Worm (Caenorhabditis elegans) whole organism, midembryonic: ENCODE results near the gene srx-39.

Experiments
- T22C8.4 ChIP-seq: fragments of 200-800 bp; sonication (Bioruptor generic); IDR thresholded peaks from 2 replicates; pipeline ENCODE4 v1.3.6; 2022; ENCODE audit warnings: missing genetic modification characterization, missing compliant biosample characterization
- flt-1 ChIP-seq: fragments of 200-800 bp; sonication (Bioruptor generic); IDR thresholded peaks from 2 replicates; pipeline ENCODE4 v1.3.6; 2022; ENCODE audit warnings: missing genetic modification characterization, missing compliant biosample characterization
- klf-2 ChIP-seq: fragments of 200-800 bp; sonication (Bioruptor generic); conservative IDR thresholded peaks from 2 replicates; pipeline ENCODE4 v1.3.6; 2022; ENCODE audit warnings: missing genetic modification reagents, missing genetic modification characterization, missing compliant biosample characterization
- med-1 ChIP-seq: sonication (generic microtip); optimal IDR thresholded peaks from 2 replicates; lab custom pipeline; 2017; ENCODE audit warnings: missing genetic modification characterization, mild to moderate bottlenecking, missing compliant biosample characterization, antibody characterized with exemption, missing genetic modification reagents; ENCODE audit not compliant: insufficient read depth
- ref-1 ChIP-seq: fragments of 200-800 bp; sonication (Bioruptor generic); conservative IDR thresholded peaks from 2 replicates; pipeline ENCODE4 v1.3.6; 2022; ENCODE audit warnings: missing genetic modification reagents, missing genetic modification characterization, missing compliant biosample characterization
- tab-1 ChIP-seq: fragments of 200-800 bp; sonication (Bioruptor generic); IDR thresholded peaks from 2 replicates; pipeline ENCODE4 v1.3.6; 2022; ENCODE audit warnings: missing genetic modification characterization, missing compliant biosample characterization
- ztf-23 ChIP-seq: fragments of 200-800 bp; sonication (Bioruptor generic); IDR thresholded peaks from 2 replicates; pipeline ENCODE4 v1.3.6; 2022; ENCODE audit warnings: missing genetic modification reagents, missing genetic modification characterization, missing compliant biosample characterization

DNA sequence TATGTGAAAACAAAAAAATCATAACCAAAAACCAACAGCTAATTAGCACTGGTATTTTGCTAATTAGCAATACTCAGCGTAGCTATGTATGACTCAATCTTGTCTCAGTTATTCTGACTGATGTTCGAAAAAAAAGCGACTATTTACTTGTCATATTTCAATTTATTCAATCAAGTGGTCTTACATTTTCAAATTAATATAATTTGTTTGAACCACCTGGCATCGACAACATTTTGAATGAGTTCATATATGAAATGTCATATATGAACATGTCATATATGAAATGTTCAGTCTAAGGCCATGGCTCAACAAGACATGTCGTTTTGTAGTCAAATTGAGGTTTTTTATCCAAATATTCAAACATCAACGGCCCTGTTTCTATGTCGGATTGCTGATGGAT, 7.9 kb upstream of the srx-39 start, which contains the start of gene srw-140:
- TF ChIP-seq ref-1 (GFP tag; lab: Robert Waterston, UW) (no peak), klf-2 (GFP tag; lab: Robert Waterston, UW) (no peak), flt-1 (GFP tag; lab: Robert Waterston, UW) (no peak), T22C8.4 (GFP tag; lab: Robert Waterston, UW) (no peak), med-1 (GFP tag; lab: Kevin White, UChicago) (no peak), ztf-23 (no peak), tab-1 (GFP tag; lab: Robert Waterston, UW) (no peak)
